Worm (Caenorhabditis elegans): ENCODE results near the gene pxl-1.

- TF ChIP-seq ceh-82 (tag; optimal IDR thresholded peaks at IDR 0.05) = no peak
- TF ChIP-seq tbx-2 (tag; optimal IDR thresholded peaks at IDR 0.05) = no peak
- TF ChIP-seq hlh-17 (GFP tag; optimal IDR thresholded peaks at IDR 0.05; ENCODE audit: borderline replicate concordance) = no peak
- TF ChIP-seq ces-1 (GFP tag; optimal IDR thresholded peaks at IDR 0.05) = no peak
- TF ChIP-seq nhr-12 (tag; optimal IDR thresholded peaks at IDR 0.05) = no peak
- no peak for TF ChIP-seq unc-130 (tag; optimal IDR thresholded peaks at IDR 0.05)
- no peak for TF ChIP-seq snpc-4 (tag; optimal IDR thresholded peaks at IDR 0.05)
- no peak for TF ChIP-seq zip-4 (GFP tag; optimal IDR thresholded peaks at IDR 0.05)
- TF ChIP-seq elt-3 (tag; optimal IDR thresholded peaks at IDR 0.05) = no peak
Observed at ce11 chrIII:5932853-5933252, 37.0 kb upstream of the pxl-1 start, which contains the start of gene zmp-1.

Data from whole organism, L1 larva.